Fruit fly (Drosophila melanogaster) Kc167 (cell line): ENCODE measurements around the gene ppl.

Experiments used
- Myc ChIP-seq: fragments of >200 bp; optimal IDR thresholded peaks from 2 replicates; lab custom pipeline; 2017; ENCODE audit warnings: missing external identifiers
- Sin3A ChIP-seq: fragments of >200 bp; optimal IDR thresholded peaks from 2 replicates; lab custom pipeline; 2018; ENCODE audit warnings: missing external identifiers
- h ChIP-seq: fragments of >200 bp; optimal IDR thresholded peaks from 3 replicates; lab custom pipeline; 2018; ENCODE audit warnings: missing external identifiers
- insv ChIP-seq: fragments of >200 bp; optimal IDR thresholded peaks from 3 replicates; lab custom pipeline; 2018; ENCODE audit warnings: missing external identifiers
- psq ChIP-seq: fragments of >200 bp; optimal IDR thresholded peaks from 2 replicates; lab custom pipeline; 2017; ENCODE audit warnings: missing external identifiers
- ttk ChIP-seq: sonication (Bioruptor generic); optimal IDR thresholded peaks from 2 replicates; lab custom pipeline; 2017; ENCODE audit warnings: missing external identifiers

Gene ppl

dm6 chr3L:21280996-21281691 lies at the start of gene ppl:
Gene ppl (minus strand): TSS chr3L:21281506.
- TF ChIP-seq psq (lab: Kevin White, UChicago): no peak

DNA sequence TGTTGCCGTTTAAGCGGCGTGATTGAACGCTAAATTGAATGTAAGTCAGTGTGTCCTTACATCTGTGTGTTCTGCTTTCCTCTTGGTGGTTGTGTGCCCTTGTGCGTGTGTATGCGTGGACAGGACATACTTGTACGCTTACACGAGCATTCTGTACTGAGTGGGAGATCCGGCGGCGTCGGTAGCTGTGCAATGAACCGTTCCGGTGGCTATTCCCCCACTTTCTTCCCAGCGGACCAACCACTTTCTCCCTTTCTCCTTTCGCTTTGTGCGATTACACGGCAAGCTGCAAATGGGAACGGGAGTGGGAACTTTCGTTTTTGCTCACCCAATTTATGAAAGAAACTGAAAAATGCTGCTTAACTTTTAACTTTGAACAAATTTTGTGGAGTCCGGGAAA lies 43.4 kb upstream of the ppl start:
- TF ChIP-seq Myc (lab: Kevin White, UChicago): no peak
- no peak for TF ChIP-seq ttk (lab: Kevin White, UChicago)

DNA sequence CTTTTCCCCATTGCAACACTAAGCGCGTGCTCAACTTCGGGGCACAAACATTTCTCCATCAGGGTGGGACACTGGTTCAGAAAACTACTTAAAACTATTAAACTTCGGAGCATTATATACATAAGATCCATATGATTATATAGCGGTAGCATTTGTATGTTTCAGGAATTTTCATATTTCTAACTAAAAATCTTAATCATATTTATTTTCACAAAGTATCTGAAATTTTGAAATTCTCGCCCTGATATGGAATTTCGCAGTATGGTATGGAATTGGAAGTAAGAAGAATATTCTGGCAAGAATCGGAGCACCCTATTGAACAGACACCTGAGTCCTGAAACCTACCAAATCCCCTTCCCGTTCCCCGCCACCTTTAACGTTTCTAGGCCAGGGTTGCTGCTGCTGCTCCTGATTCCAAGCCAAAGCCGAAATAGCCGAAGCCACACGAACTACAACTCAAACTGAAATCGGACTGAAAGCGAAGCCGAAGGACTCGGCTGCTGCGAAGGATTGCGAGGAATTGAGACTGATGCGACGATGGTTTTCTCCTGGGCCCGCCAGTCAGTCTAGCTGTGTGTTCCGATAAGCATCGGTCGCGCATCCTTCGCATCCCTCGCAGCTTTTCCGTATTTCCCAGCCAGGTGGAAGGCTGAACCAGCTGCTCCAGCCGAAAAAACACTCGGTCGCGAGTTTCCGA lies 40.6 kb upstream of the ppl start:
- TF ChIP-seq ttk (lab: Kevin White, UChicago) (no peak), insv (lab: Kevin White, UChicago) (no peak), Sin3A (lab: Kevin White, UChicago) (no peak), h (lab: Kevin White, UChicago) (no peak), Myc (lab: Kevin White, UChicago) (no peak), psq (lab: Kevin White, UChicago) (no peak)

- no peak for TF ChIP-seq psq (lab: Kevin White, UChicago)
- TF ChIP-seq Myc (lab: Kevin White, UChicago): no peak
- TF ChIP-seq h (lab: Kevin White, UChicago): no peak
- no peak for TF ChIP-seq Sin3A (lab: Kevin White, UChicago)
- TF ChIP-seq insv (lab: Kevin White, UChicago): no peak
- TF ChIP-seq ttk (lab: Kevin White, UChicago): no peak
Observed at dm6 chr3L:21319957-21320356, 38.7 kb upstream of the ppl start.

dm6 chr3L:21319313-21319907 lies 38.1 kb upstream of the ppl start:
- TF ChIP-seq insv (lab: Kevin White, UChicago) (no peak), Sin3A (lab: Kevin White, UChicago) (no peak), psq (lab: Kevin White, UChicago) (no peak), h (lab: Kevin White, UChicago) (no peak), ttk (lab: Kevin White, UChicago) (no peak), Myc (lab: Kevin White, UChicago) (no peak)

DNA sequence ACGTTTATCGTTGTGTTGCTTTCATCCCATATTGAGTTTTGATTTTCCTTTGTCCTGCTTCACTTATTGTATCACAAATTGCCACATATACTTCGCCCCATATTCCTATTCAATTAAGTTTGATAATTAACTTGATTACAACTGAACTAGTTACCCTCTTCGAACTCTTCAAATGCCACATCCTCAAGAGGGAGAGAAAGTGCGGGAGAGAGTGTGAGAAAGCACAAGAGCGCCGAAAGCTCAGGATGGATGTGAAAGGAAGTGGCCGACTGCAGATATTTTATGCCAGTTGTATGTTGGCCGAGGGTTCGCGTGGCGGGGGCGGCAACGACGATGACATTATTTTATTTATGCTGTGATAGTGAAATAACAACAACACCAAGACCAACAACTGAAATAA lies 37.2 kb upstream of the ppl start, which contains the start of gene Rab26:
TSS of gene Rab26 (plus strand) at position 301 of the 400 bp plus-strand sequence.
- TF ChIP-seq h (lab: Kevin White, UChicago) (no peak), psq (lab: Kevin White, UChicago) (no peak), Myc (lab: Kevin White, UChicago) (no peak), Sin3A (lab: Kevin White, UChicago) (no peak), insv (lab: Kevin White, UChicago) (no peak), ttk (lab: Kevin White, UChicago) (no peak)

- no peak for TF ChIP-seq Sin3A (lab: Kevin White, UChicago)
Observed at dm6 chr3L:21317416-21318259, 36.3 kb upstream of the ppl start, which contains the start of gene Pc. Gene Pc (minus strand): TSS chr3L:21318020.

- no peak for TF ChIP-seq h (lab: Kevin White, UChicago)
- no peak for TF ChIP-seq psq (lab: Kevin White, UChicago)
- no peak for TF ChIP-seq insv (lab: Kevin White, UChicago)
- TF ChIP-seq Sin3A (lab: Kevin White, UChicago): no peak
- no peak for TF ChIP-seq Myc (lab: Kevin White, UChicago)
- TF ChIP-seq ttk (lab: Kevin White, UChicago): no peak
Observed at dm6 chr3L:21304400-21304799, 23.1 kb upstream of the ppl start, which contains the start of the genes CG11309 and CG7632. Gene CG11309 (minus strand): TSS chr3L:21304658. Gene CG7632 (plus strand): TSS chr3L:21304697.

DNA sequence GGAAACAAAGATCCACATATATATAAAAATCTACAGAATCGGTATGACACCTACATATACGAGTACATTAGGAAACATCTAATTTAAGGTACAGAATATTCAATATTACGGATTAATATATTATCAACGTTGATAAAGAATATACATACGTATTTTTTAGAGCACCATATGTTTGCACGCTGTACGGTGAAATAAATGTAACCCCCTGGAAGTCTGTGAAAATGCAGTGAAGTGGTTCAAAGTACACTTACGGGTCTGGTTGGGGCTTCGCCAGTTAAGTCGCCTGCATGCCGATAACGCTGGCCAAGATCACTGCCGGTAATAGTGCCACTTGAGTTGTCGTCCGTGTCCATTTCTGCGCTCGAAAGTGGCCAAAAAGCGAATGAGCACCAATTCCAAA lies 22.4 kb upstream of the ppl start:
- TF ChIP-seq insv (lab: Kevin White, UChicago): no peak

- TF ChIP-seq ttk (lab: Kevin White, UChicago): no peak
- no peak for TF ChIP-seq Sin3A (lab: Kevin White, UChicago)
- no peak for TF ChIP-seq h (lab: Kevin White, UChicago)
- TF ChIP-seq psq (lab: Kevin White, UChicago): no peak
- no peak for TF ChIP-seq insv (lab: Kevin White, UChicago)
- no peak for TF ChIP-seq Myc (lab: Kevin White, UChicago)
Observed at dm6 chr3L:21302493-21302892, 21.2 kb upstream of the ppl start.

DNA sequence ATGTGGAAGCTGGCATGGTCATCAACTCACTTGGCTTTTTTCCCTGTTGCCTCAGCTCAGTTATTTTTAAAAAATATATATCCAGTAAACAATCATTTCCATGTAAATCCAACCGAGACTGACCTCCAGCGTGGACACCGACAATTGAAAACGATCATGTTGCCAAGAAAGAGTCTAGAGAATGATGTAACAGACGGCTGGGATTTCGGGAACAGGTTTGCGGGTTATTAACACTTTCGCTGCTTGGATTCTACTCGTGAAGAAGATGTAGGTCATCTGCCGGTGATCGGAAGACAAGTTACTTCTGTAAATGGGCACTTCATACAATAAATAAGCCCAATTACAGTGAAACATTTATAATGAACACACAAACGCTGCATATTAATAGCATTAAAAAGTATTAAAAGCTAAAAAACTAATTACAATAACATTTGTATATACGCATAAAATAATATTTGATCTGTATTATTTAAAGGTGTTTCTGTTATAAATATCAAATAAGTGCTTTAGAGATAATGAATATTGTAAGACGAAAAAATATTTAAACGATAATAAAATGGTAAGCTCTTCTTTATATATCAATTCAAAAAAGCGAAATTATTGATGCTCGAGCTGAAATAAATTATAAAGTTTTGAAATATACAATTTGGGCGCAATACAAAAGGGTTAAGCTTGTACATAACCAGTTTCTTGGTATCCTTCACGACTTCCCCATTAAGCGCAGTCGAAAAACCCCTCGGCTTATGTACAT lies 20.6 kb upstream of the ppl start:
- no peak for TF ChIP-seq Myc (lab: Kevin White, UChicago)
- no peak for TF ChIP-seq ttk (lab: Kevin White, UChicago)
- no peak for TF ChIP-seq psq (lab: Kevin White, UChicago)
- no peak for TF ChIP-seq h (lab: Kevin White, UChicago)
- TF ChIP-seq insv (lab: Kevin White, UChicago): no peak
- TF ChIP-seq Sin3A (lab: Kevin White, UChicago): no peak
